Fruit fly (Drosophila melanogaster) whole organism, embryonic: ENCODE measurements around the gene Der-2.

Source experiments
- ATbp ChIP-seq: fragments of 200-800 bp; sonication (Bioruptor generic); optimal IDR thresholded peaks from 2 replicates; lab custom pipeline; 2017; ENCODE audit warnings: missing biosample characterization, mild to moderate bottlenecking, missing genetic modification characterization, missing genetic modification reagents
- Awh ChIP-seq: fragments of 200-800 bp; sonication (Bioruptor generic); IDR thresholded peaks from 2 replicates; pipeline ENCODE4, ENCODE4 v1.3.6; 2022; ENCODE audit warnings: missing biosample characterization, missing genetic modification characterization
- CG10209 ChIP-seq: fragments of 200-800 bp; sonication (Bioruptor generic); optimal IDR thresholded peaks from 3 replicates; lab custom pipeline; 2017; ENCODE audit warnings: missing biosample characterization, mild to moderate bottlenecking, missing genetic modification characterization, missing genetic modification reagents
- CG10543 ChIP-seq: fragments of 200-800 bp; sonication (Bioruptor generic); optimal IDR thresholded peaks from 3 replicates; lab custom pipeline; 2017; ENCODE audit warnings: missing biosample characterization, mild to moderate bottlenecking, missing genetic modification characterization, moderate library complexity
- CG11093 ChIP-seq: fragments of 200-800 bp; sonication (Bioruptor generic); IDR thresholded peaks from 3 replicates; pipeline ENCODE4 v1.3.6; 2022; ENCODE audit warnings: missing biosample characterization, missing genetic modification characterization
- CG12104 ChIP-seq: fragments of 200-800 bp; sonication (Bioruptor generic); optimal IDR thresholded peaks from 3 replicates; lab custom pipeline; 2016; ENCODE audit warnings: missing biosample characterization, missing genetic modification characterization
- CG1603 ChIP-seq: fragments of 200-800 bp; sonication (Bioruptor generic); optimal IDR thresholded peaks from 2 replicates; lab custom pipeline; 2019; ENCODE audit warnings: missing biosample characterization, mild to moderate bottlenecking, missing genetic modification characterization, moderate library complexity
- CG16779 ChIP-seq: fragments of 200-800 bp; sonication (Bioruptor generic); IDR thresholded peaks from 2 replicates; pipeline ENCODE4 v1.3.6; 2022; ENCODE audit warnings: missing biosample characterization, missing genetic modification characterization
- CG17359 ChIP-seq: fragments of 200-800 bp; sonication (Bioruptor generic); optimal IDR thresholded peaks from 3 replicates; lab custom pipeline; 2018; ENCODE audit warnings: missing biosample characterization, mild to moderate bottlenecking, missing genetic modification characterization, moderate library complexity
- CG17802 ChIP-seq: fragments of 200-800 bp; sonication (Bioruptor generic); optimal IDR thresholded peaks from 2 replicates; lab custom pipeline; 2018; ENCODE audit warnings: missing biosample characterization, mild to moderate bottlenecking, missing genetic modification characterization, moderate library complexity
- CG1832 ChIP-seq: fragments of 200-800 bp; sonication (Bioruptor generic); optimal IDR thresholded peaks from 2 replicates; lab custom pipeline; 2017; ENCODE audit warnings: missing biosample characterization, mild to moderate bottlenecking, missing genetic modification characterization, inconsistent platforms
- CG2199 ChIP-seq: fragments of 200-800 bp; sonication (Bioruptor generic); IDR thresholded peaks from 3 replicates; pipeline ENCODE4 v1.3.6; 2022; ENCODE audit warnings: missing biosample characterization, missing genetic modification characterization
- CG2202 ChIP-seq: fragments of 200-800 bp; sonication (Bioruptor generic); optimal IDR thresholded peaks from 2 replicates; lab custom pipeline; 2018; ENCODE audit warnings: missing biosample characterization, mild to moderate bottlenecking, missing genetic modification characterization
- CG3065 ChIP-seq: fragments of 200-800 bp; sonication (Bioruptor generic); optimal IDR thresholded peaks from 2 replicates; lab custom pipeline; 2016; ENCODE audit warnings: missing biosample characterization, missing genetic modification characterization
- CG31365 ChIP-seq: fragments of 200-800 bp; sonication (Bioruptor generic); optimal IDR thresholded peaks from 2 replicates; lab custom pipeline; 2018; ENCODE audit warnings: missing biosample characterization, mild to moderate bottlenecking, missing genetic modification characterization
- CG32532 ChIP-seq: fragments of 200-800 bp; sonication (Bioruptor generic); IDR thresholded peaks from 2 replicates; pipeline ENCODE4 v1.3.6; 2022; ENCODE audit warnings: missing biosample characterization, missing genetic modification characterization
- CG3281 ChIP-seq: fragments of 200-800 bp; sonication (Bioruptor generic); optimal IDR thresholded peaks from 3 replicates; lab custom pipeline; 2017; ENCODE audit warnings: missing biosample characterization, mild to moderate bottlenecking, missing genetic modification characterization
- CG5180 ChIP-seq: fragments of 200-800 bp; sonication (Bioruptor generic); optimal IDR thresholded peaks from 3 replicates; lab custom pipeline; 2017; ENCODE audit warnings: missing biosample characterization, missing genetic modification characterization, mild to moderate bottlenecking, moderate library complexity, missing genetic modification reagents
- CG6272 ChIP-seq: fragments of 200-800 bp; sonication (Bioruptor generic); IDR thresholded peaks from 2 replicates; pipeline ENCODE4 v1.3.6; 2022; ENCODE audit warnings: missing biosample characterization, missing genetic modification characterization
- CG8089 ChIP-seq: fragments of 200-800 bp; sonication (Bioruptor generic); optimal IDR thresholded peaks from 3 replicates; lab custom pipeline; 2016; ENCODE audit warnings: missing biosample characterization, missing genetic modification characterization
- CG8290 ChIP-seq, 3 experiments: fragments of 200-800 bp; sonication (Bioruptor generic); optimal IDR thresholded peaks; 2 replicates each; lab custom pipeline; 2016 to 2019; ENCODE audit warnings: missing biosample characterization in 3 of 3, missing genetic modification characterization in 3 of 3, mild to moderate bottlenecking in 2 of 3, moderate library complexity in 1 of 3
- CG8478 ChIP-seq: fragments of >200 bp; optimal IDR thresholded peaks from 2 replicates; lab custom pipeline; 2018
- CG9437 ChIP-seq: fragments of 200-800 bp; sonication (Bioruptor generic); optimal IDR thresholded peaks from 2 replicates; lab custom pipeline; 2018; ENCODE audit warnings: missing biosample characterization, mild to moderate bottlenecking, missing genetic modification characterization
- Dll ChIP-seq: fragments of 200-800 bp; sonication (Bioruptor generic); IDR thresholded peaks from 4 replicates; pipeline ENCODE4 v1.3.6; 2022; ENCODE audit warnings: missing biosample characterization, missing genetic modification characterization; ENCODE audit not compliant: partially characterized antibody
- Doc2 ChIP-seq: fragments of 200-800 bp; sonication (Bioruptor generic); IDR thresholded peaks from 2 replicates; pipeline ENCODE4 v1.3.6; 2022; ENCODE audit warnings: missing biosample characterization, missing genetic modification characterization
- Gsc ChIP-seq: fragments of 200-800 bp; sonication (Bioruptor generic); IDR thresholded peaks from 2 replicates; pipeline ENCODE4 v1.3.6; 2022; ENCODE audit warnings: missing biosample characterization, missing genetic modification characterization
- Hr78 ChIP-seq, 2 experiments: fragments of 200-800 bp in 1 of 2; fragments of >200 bp in 1 of 2; sonication (Bioruptor generic) in 1 of 2; optimal IDR thresholded peaks; 2 replicates each; lab custom pipeline; 2017 to 2019; ENCODE audit warnings: missing biosample characterization in 2 of 2, missing genetic modification characterization in 2 of 2, mild to moderate bottlenecking in 1 of 2, moderate library complexity in 1 of 2
- Meics ChIP-seq: fragments of 200-800 bp; sonication (Bioruptor generic); optimal IDR thresholded peaks from 2 replicates; lab custom pipeline; 2017; ENCODE audit warnings: missing biosample characterization, mild to moderate bottlenecking, missing genetic modification characterization
- NC2β ChIP-seq: fragments of 200-800 bp; sonication (Bioruptor generic); optimal IDR thresholded peaks from 2 replicates; lab custom pipeline; 2016; ENCODE audit warnings: missing biosample characterization, missing genetic modification characterization
- Neu2 ChIP-seq: fragments of 200-800 bp; sonication (Bioruptor generic); optimal IDR thresholded peaks from 3 replicates; lab custom pipeline; 2016; ENCODE audit warnings: missing biosample characterization, missing genetic modification characterization, borderline replicate concordance
- Spps ChIP-seq: fragments of 200-800 bp; sonication (Bioruptor generic); optimal IDR thresholded peaks from 2 replicates; lab custom pipeline; 2018; ENCODE audit warnings: missing biosample characterization, mild to moderate bottlenecking, missing genetic modification characterization
- Vsx1 ChIP-seq: fragments of 200-800 bp; sonication (Bioruptor generic); optimal IDR thresholded peaks from 2 replicates; lab custom pipeline; 2017; ENCODE audit warnings: missing biosample characterization, mild to moderate bottlenecking, missing genetic modification characterization, missing genetic modification reagents
- amos ChIP-seq: fragments of 200-800 bp; sonication (Bioruptor generic); IDR thresholded peaks from 2 replicates; pipeline ENCODE4 v1.3.6; 2022; ENCODE audit warnings: missing biosample characterization, missing genetic modification characterization; ENCODE audit not compliant: partially characterized antibody
- bbx ChIP-seq: fragments of 200-800 bp; sonication (Bioruptor generic); IDR thresholded peaks from 2 replicates; pipeline ENCODE4 v1.3.6; 2022; ENCODE audit warnings: missing biosample characterization, missing genetic modification characterization; ENCODE audit not compliant: partially characterized antibody
- btn ChIP-seq: fragments of 200-800 bp; sonication (Bioruptor generic); optimal IDR thresholded peaks from 2 replicates; lab custom pipeline; 2016; ENCODE audit warnings: missing biosample characterization, missing genetic modification characterization
- cas ChIP-seq: fragments of 200-800 bp; sonication (Bioruptor generic); IDR thresholded peaks from 2 replicates; pipeline ENCODE4 v1.3.6; 2022; ENCODE audit warnings: missing biosample characterization, missing genetic modification characterization
- croc ChIP-seq: fragments of 200-800 bp; sonication (Bioruptor generic); conservative IDR thresholded peaks from 3 replicates; pipeline ENCODE4 v1.3.6; 2022; ENCODE audit warnings: missing biosample characterization, missing genetic modification characterization
- dysf ChIP-seq: fragments of 200-800 bp; sonication (Bioruptor generic); IDR thresholded peaks from 3 replicates; pipeline ENCODE4 v1.3.6; 2022; ENCODE audit warnings: missing biosample characterization, missing genetic modification characterization
- fd3F ChIP-seq: fragments of 200-800 bp; sonication (Bioruptor generic); optimal IDR thresholded peaks from 2 replicates; lab custom pipeline; 2018; ENCODE audit warnings: missing biosample characterization, mild to moderate bottlenecking, missing genetic modification characterization, moderate library complexity
- h ChIP-seq: fragments of >200 bp; optimal IDR thresholded peaks from 2 replicates; lab custom pipeline; 2017
- her ChIP-seq: fragments of 200-800 bp; sonication (Bioruptor generic); optimal IDR thresholded peaks from 2 replicates; lab custom pipeline; 2016; ENCODE audit warnings: missing biosample characterization, missing genetic modification characterization
- ind ChIP-seq: fragments of 200-800 bp; sonication (Bioruptor generic); optimal IDR thresholded peaks from 3 replicates; lab custom pipeline; 2016; ENCODE audit warnings: missing biosample characterization, missing genetic modification characterization
- onecut ChIP-seq: fragments of 200-800 bp; sonication (Bioruptor generic); IDR thresholded peaks from 2 replicates; pipeline ENCODE4 v1.3.6; 2022; ENCODE audit warnings: missing biosample characterization, missing genetic modification characterization
- pho ChIP-seq: fragments of 200-800 bp; sonication (Bioruptor generic); optimal IDR thresholded peaks from 2 replicates; lab custom pipeline; 2016; ENCODE audit warnings: missing biosample characterization, missing genetic modification characterization
- pum ChIP-seq: fragments of 200-800 bp; sonication (Bioruptor generic); optimal IDR thresholded peaks from 2 replicates; lab custom pipeline; 2016; ENCODE audit warnings: missing biosample characterization, missing genetic modification characterization
- repo ChIP-seq: fragments of 200-800 bp; sonication (Bioruptor generic); optimal IDR thresholded peaks from 2 replicates; lab custom pipeline; 2016; ENCODE audit warnings: missing biosample characterization, missing genetic modification characterization
- run ChIP-seq: fragments of 200-800 bp; sonication (Bioruptor generic); optimal IDR thresholded peaks from 3 replicates; lab custom pipeline; 2018; ENCODE audit warnings: missing biosample characterization, mild to moderate bottlenecking, missing genetic modification characterization
- sens ChIP-seq: fragments of 200-800 bp; sonication (Bioruptor generic); peaks from one replicate; lab custom pipeline; 2016; ENCODE audit warnings: missing biosample characterization, missing genetic modification characterization
- sug ChIP-seq: fragments of 200-800 bp; optimal IDR thresholded peaks from 2 replicates; lab custom pipeline; 2019; ENCODE audit warnings: missing biosample characterization, mild to moderate bottlenecking, missing genetic modification characterization, moderate library complexity
- tio ChIP-seq: fragments of 200-800 bp; sonication (Bioruptor generic); optimal IDR thresholded peaks from 2 replicates; lab custom pipeline; 2017; ENCODE audit warnings: missing biosample characterization, missing genetic modification characterization, inconsistent platforms
- unc-4 ChIP-seq: fragments of 200-800 bp; sonication (Bioruptor generic); IDR thresholded peaks from 2 replicates; pipeline ENCODE4 v1.3.6; 2022; ENCODE audit warnings: missing biosample characterization, missing genetic modification characterization; ENCODE audit not compliant: partially characterized antibody

Gene Der-2

dm6 chr3R:16524178-16524577, 40.2 kb upstream of the Der-2 start (continued):
- peak; percentile 27 for TF ChIP-seq ind (GFP tag; lab: Kevin White, UChicago)
- peak; percentile 67 for TF ChIP-seq dysf (GFP tag; lab: Robert Waterston, UW)
- TF ChIP-seq her (GFP tag; lab: Kevin White, UChicago) = no peak
- no peak for TF ChIP-seq h
- TF ChIP-seq CG3065 (GFP tag; lab: Kevin White, UChicago) = no peak
- TF ChIP-seq CG3281 = no peak
- TF ChIP-seq amos (GFP tag; lab: Robert Waterston, UW) = no peak
- TF ChIP-seq run = peak; percentile 13
- 0 out of 2 replicates have a peak, but pooled peaks have one; percentile 37 for TF ChIP-seq Gsc
- no peak for TF ChIP-seq Doc2
- peak; percentile 35 for TF ChIP-seq NC2β
- TF ChIP-seq cas (GFP tag; lab: Robert Waterston, UW) = no peak
- peak; percentile 96 for TF ChIP-seq Spps (tag; lab: Kevin White, UChicago)
- peak; percentile 68 for TF ChIP-seq ATbp (GFP tag; lab: Kevin White, UChicago)
- TF ChIP-seq CG8478 (lab: Kevin White, UChicago) = no peak
- TF ChIP-seq Hr78 (GFP tag; optimal IDR thresholded peaks at IDR 0.05; lab: Kevin White, UChicago) = no peak
- TF ChIP-seq CG12104 (GFP tag; lab: Kevin White, UChicago) = peak; percentile 62
- TF ChIP-seq Meics (GFP tag; lab: Kevin White, UChicago) = no peak
- 0 out of 2 replicates have a peak, but pooled peaks have one; percentile 4 for TF ChIP-seq CG32532 (GFP tag; lab: Robert Waterston, UW)
- TF ChIP-seq CG17359 = peak; percentile 85
- TF ChIP-seq fd3F = no peak
- no peak for TF ChIP-seq Dll (GFP tag; lab: Robert Waterston, UW)
- no peak for TF ChIP-seq CG10209 (GFP tag; lab: Kevin White, UChicago)
- peak; percentile 54; the same call in 1 of the 3 replicates for TF ChIP-seq CG11093 (GFP tag; lab: Robert Waterston, UW)
- no peak for TF ChIP-seq pho (GFP tag; lab: Kevin White, UChicago)
- no peak for TF ChIP-seq sug
- TF ChIP-seq CG5180 (GFP tag; lab: Kevin White, UChicago) = no peak
- TF ChIP-seq CG1603 (tag; lab: Kevin White, UChicago) = peak; percentile 50
- peak; percentile 98 for TF ChIP-seq sens (GFP tag; lab: Kevin White, UChicago)
- peak; percentile 64 for TF ChIP-seq onecut (GFP tag; lab: Robert Waterston, UW)
- TF ChIP-seq CG1832 = no peak
- TF ChIP-seq Neu2 (GFP tag; lab: Kevin White, UChicago) = no peak
- TF ChIP-seq Awh (GFP tag; lab: Robert Waterston, UW) = peak; percentile 77
- TF ChIP-seq CG6272 (GFP tag; lab: Robert Waterston, UW) = peak; percentile 40; the same call in 1 of the 2 replicates
- TF ChIP-seq pum (GFP tag; lab: Kevin White, UChicago) = peak; percentile 60
- TF ChIP-seq CG8290 (GFP tag; optimal IDR thresholded peaks at IDR 0.05; lab: Kevin White, UChicago) = no peak
- no peak for TF ChIP-seq CG8290 (tag; optimal IDR thresholded peaks at IDR 0.05; lab: Kevin White, UChicago)
- no peak for TF ChIP-seq bbx
- TF ChIP-seq CG9437 (GFP tag; lab: Kevin White, UChicago) = peak; percentile 12
- no peak for TF ChIP-seq unc-4 (GFP tag; lab: Robert Waterston, UW)
- no peak for TF ChIP-seq CG2202 (tag; lab: Kevin White, UChicago)
- TF ChIP-seq repo = peak; percentile 48
- TF ChIP-seq CG17802 = peak; percentile 77
- TF ChIP-seq CG31365 (tag; lab: Kevin White, UChicago) = no peak
- TF ChIP-seq CG16779 (GFP tag; lab: Robert Waterston, UW) = no peak
- no peak for TF ChIP-seq CG2199 (GFP tag; lab: Robert Waterston, UW)
- TF ChIP-seq CG10543 = no peak
- TF ChIP-seq btn (GFP tag; lab: Kevin White, UChicago) = peak; percentile 48
- TF ChIP-seq CG8089 (GFP tag; lab: Kevin White, UChicago) = no peak
- TF ChIP-seq tio = no peak
- TF ChIP-seq croc (GFP tag; lab: Robert Waterston, UW) = peak; percentile 80
- no peak for TF ChIP-seq Vsx1
